Worm (Caenorhabditis elegans): ENCODE measurements around the gene Y38H8A.12.

DNA sequence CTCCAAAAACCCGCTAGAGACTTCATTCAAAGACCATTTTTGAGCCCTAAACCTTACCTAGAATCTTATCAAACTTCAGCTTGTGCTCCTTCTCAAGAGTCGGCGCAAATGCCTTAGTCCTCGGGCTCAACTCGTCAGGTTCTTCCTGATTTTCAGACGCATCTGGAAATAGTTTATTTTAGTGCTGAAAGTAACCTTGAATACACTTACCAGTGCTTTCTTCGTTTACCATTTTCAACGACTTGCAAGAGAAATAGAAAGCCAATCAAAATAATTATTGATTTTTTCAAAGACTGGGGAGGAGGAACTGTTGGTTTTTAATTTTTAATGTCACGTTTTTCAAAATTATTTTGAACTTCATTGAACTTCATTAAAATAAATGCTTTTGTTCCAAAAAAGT is 11.2 kb upstream of the Y38H8A.12 start, which contains the start of the genes ttbk-8.1 and Y38H8A.4:
- TF ChIP-seq ztf-23 (GFP tag; IDR thresholded peaks at IDR 0.05) (no peak), ztf-29 (GFP tag; IDR thresholded peaks at IDR 0.05) (no peak), flt-1 (GFP tag; IDR thresholded peaks at IDR 0.05) (no peak), med-1 (GFP tag; optimal IDR thresholded peaks at IDR 0.05; ENCODE audit: insufficient read depth) (no peak), klf-2 (GFP tag; conservative IDR thresholded peaks at IDR 0.05) (no peak), cog-1 (tag; optimal IDR thresholded peaks at IDR 0.05) (no peak), T22C8.4 (GFP tag; IDR thresholded peaks at IDR 0.05) (no peak), tab-1 (GFP tag; IDR thresholded peaks at IDR 0.05) (no peak)
